Worm (Caenorhabditis elegans): Measurements from ENCODE around the gene F42A10.6.

- TF ChIP-seq him-1 (tag; optimal IDR thresholded peaks at IDR 0.05) (no peak), W03F9.2 (tag; optimal IDR thresholded peaks at IDR 0.05) (no peak)
These were observed 38.8 kb upstream of the F42A10.6 start, which contains the start of gene C23G10.11 for ce11 chrIII:6215476-6215875.

Data from whole organism, L4/young adult.